Fruit fly (Drosophila melanogaster): ENCODE measurements around the gene CG14194.

CG14194 gene

DNA sequence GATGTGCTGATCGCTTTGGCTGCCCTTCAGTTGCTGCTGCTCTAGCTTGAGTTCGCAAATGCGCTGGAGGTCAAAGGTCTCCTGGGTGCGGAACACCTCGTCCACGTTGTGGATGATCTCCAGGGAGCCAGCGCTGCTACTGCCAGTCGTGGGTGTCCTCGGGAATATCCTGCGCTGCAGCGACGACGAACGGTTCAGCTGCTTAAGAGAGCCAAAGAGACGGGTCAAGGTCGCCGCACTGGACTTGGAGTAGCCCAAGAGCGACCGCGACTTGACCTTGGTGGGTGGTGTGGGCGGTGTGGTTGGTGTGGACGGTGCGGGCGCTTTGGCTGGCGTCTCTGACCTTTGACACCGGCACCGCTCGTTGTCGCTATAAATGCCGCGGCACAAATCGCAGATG lies 39.1 kb upstream of the CG14194 start:
- no peak for TF ChIP-seq foxo (GFP tag; optimal IDR thresholded peaks at IDR 0.05)
- TF ChIP-seq dmrt93B (GFP tag; optimal IDR thresholded peaks at IDR 0.05) = no peak
- TF ChIP-seq usp (GFP tag; optimal IDR thresholded peaks at IDR 0.05) = no peak
- no peak for TF ChIP-seq HLH106 (tag; optimal IDR thresholded peaks at IDR 0.05)
- no peak for TF ChIP-seq Hnf4 (GFP tag; optimal IDR thresholded peaks at IDR 0.05)
- TF ChIP-seq Hr83 (GFP tag; optimal IDR thresholded peaks at IDR 0.05; ENCODE audit: poor library complexity, severe bottlenecking) = no peak
- TF ChIP-seq pan (optimal IDR thresholded peaks at IDR 0.05) = no peak
- no peak for TF ChIP-seq fru (GFP tag; optimal IDR thresholded peaks at IDR 0.05)
- no peak for TF ChIP-seq Rel (GFP tag; optimal IDR thresholded peaks at IDR 0.05)
- no peak for TF ChIP-seq Rel (tag; optimal IDR thresholded peaks at IDR 0.05)
- TF ChIP-seq CrebA (GFP tag; optimal IDR thresholded peaks at IDR 0.05; ENCODE audit: borderline replicate concordance) = no peak
- no peak for TF ChIP-seq Dif (GFP tag; optimal IDR thresholded peaks at IDR 0.05; ENCODE audit: partially characterized antibody)
- no peak for TF ChIP-seq rgr (GFP tag; optimal IDR thresholded peaks at IDR 0.05)
- TF ChIP-seq CG9705 (GFP tag; optimal IDR thresholded peaks at IDR 0.05) = no peak
- TF ChIP-seq lola (GFP tag; optimal IDR thresholded peaks at IDR 0.05) = no peak
- TF ChIP-seq N (GFP tag; optimal IDR thresholded peaks at IDR 0.05) = no peak
- TF ChIP-seq CG32264 (GFP tag; optimal IDR thresholded peaks at IDR 0.05) = no peak
- no peak for TF ChIP-seq tai (GFP tag; optimal IDR thresholded peaks at IDR 0.05)
- no peak for TF ChIP-seq br (GFP tag; optimal IDR thresholded peaks at IDR 0.05)

dm6 chrX:19154998-19155397 lies 38.4 kb upstream of the CG14194 start:
- TF ChIP-seq Jra (GFP tag; optimal IDR thresholded peaks at IDR 0.05) (peak; percentile 69), woc (GFP tag; optimal IDR thresholded peaks at IDR 0.05) (peak; percentile 81), Hr83 (GFP tag; optimal IDR thresholded peaks at IDR 0.05; ENCODE audit: poor library complexity, severe bottlenecking) (no peak), sage (GFP tag; optimal IDR thresholded peaks at IDR 0.05) (peak; percentile 73), pan (optimal IDR thresholded peaks at IDR 0.05) (no peak), GATAd (GFP tag; optimal IDR thresholded peaks at IDR 0.05) (no peak), Sp1 (GFP tag; optimal IDR thresholded peaks at IDR 0.05) (peak; percentile 86), lola (GFP tag; optimal IDR thresholded peaks at IDR 0.05) (no peak), tai (GFP tag; optimal IDR thresholded peaks at IDR 0.05) (peak; percentile 57), ey (GFP tag; optimal IDR thresholded peaks at IDR 0.05) (peak; percentile 90), HLH106 (tag; optimal IDR thresholded peaks at IDR 0.05) (peak; percentile 89), dsf (GFP tag; optimal IDR thresholded peaks at IDR 0.05; ENCODE audit: borderline replicate concordance) (no peak), Hnf4 (GFP tag; optimal IDR thresholded peaks at IDR 0.05) (peak; percentile 83), Mio (GFP tag; optimal IDR thresholded peaks at IDR 0.05) (peak; percentile 5), CG9705 (GFP tag; optimal IDR thresholded peaks at IDR 0.05) (peak; percentile 50), Abd-B (GFP tag; optimal IDR thresholded peaks at IDR 0.05) (no peak), br (GFP tag; optimal IDR thresholded peaks at IDR 0.05) (peak; percentile 92), jim (GFP tag; optimal IDR thresholded peaks at IDR 0.05) (no peak), dmrt93B (GFP tag; optimal IDR thresholded peaks at IDR 0.05) (peak; percentile 78), CrebA (GFP tag; optimal IDR thresholded peaks at IDR 0.05; ENCODE audit: borderline replicate concordance) (no peak), psq (GFP tag; optimal IDR thresholded peaks at IDR 0.05) (peak; percentile 81), brk (GFP tag; optimal IDR thresholded peaks at IDR 0.05) (peak; percentile 58), h (GFP tag; optimal IDR thresholded peaks at IDR 0.05) (peak; percentile 90), Dfd (GFP tag; optimal IDR thresholded peaks at IDR 0.05) (no peak), Dif (GFP tag; optimal IDR thresholded peaks at IDR 0.05; ENCODE audit: partially characterized antibody) (no peak), fru (GFP tag; optimal IDR thresholded peaks at IDR 0.05) (peak; percentile 92), N (GFP tag; optimal IDR thresholded peaks at IDR 0.05) (no peak), OdsH (GFP tag; optimal IDR thresholded peaks at IDR 0.05) (peak; percentile 85), Hr78 (GFP tag; optimal IDR thresholded peaks at IDR 0.05) (no peak), rgr (GFP tag; optimal IDR thresholded peaks at IDR 0.05) (peak; percentile 89), Myc (optimal IDR thresholded peaks at IDR 0.05) (no peak), dl (GFP tag; optimal IDR thresholded peaks at IDR 0.05; ENCODE audit: insufficient read depth in 1 of 2, partially characterized antibody in 2 of 2) (no peak), foxo (GFP tag; optimal IDR thresholded peaks at IDR 0.05) (peak; percentile 70 to 89), sv (GFP tag; optimal IDR thresholded peaks at IDR 0.05) (peak; percentile 73), Vsx2 (GFP tag; optimal IDR thresholded peaks at IDR 0.05; ENCODE audit: partially characterized antibody) (no peak), usp (GFP tag; optimal IDR thresholded peaks at IDR 0.05) (no peak), Rel (GFP tag; optimal IDR thresholded peaks at IDR 0.05) (peak; percentile 56), Rel (tag; optimal IDR thresholded peaks at IDR 0.05) (peak; percentile 52), CG32264 (GFP tag; optimal IDR thresholded peaks at IDR 0.05) (peak; percentile 89)

Data from whole organism, wandering third instar larva.